Worm (Caenorhabditis elegans) whole organism, L2 larva: ENCODE results near the gene R03D7.8.

Experiments used
- lin-39 ChIP-seq: fragments of 150-350 bp; optimal IDR thresholded peaks from 2 replicates; lab custom pipeline; 2014; ENCODE audit warnings: missing biosample characterization, missing genetic modification reagents, missing genetic modification characterization
- ztf-11 ChIP-seq: sonication (generic microtip); optimal IDR thresholded peaks from 2 replicates; lab custom pipeline; 2017; ENCODE audit warnings: missing biosample characterization, missing genetic modification characterization
- ztf-4 ChIP-seq: fragments of 150-350 bp; optimal IDR thresholded peaks from 2 replicates; lab custom pipeline; 2014; ENCODE audit warnings: missing biosample characterization, missing genetic modification characterization

- TF ChIP-seq lin-39 (tag; lab: Kevin White, UChicago), result no peak
- TF ChIP-seq ztf-4 (tag; lab: Kevin White, UChicago), result no peak
- TF ChIP-seq ztf-11, result no peak
Measured at ce11 chrII:10956793-10957192, at the start of gene R03D7.8.
